Worm (Caenorhabditis elegans) whole organism, early embryonic: ENCODE results near the gene spt-4.

Experiments
- B0310.2 ChIP-seq: sonication (generic microtip); optimal IDR thresholded peaks from 2 replicates; lab custom pipeline; 2016; ENCODE audit warnings: mild to moderate bottlenecking, missing genetic modification characterization, missing compliant biosample characterization
- ceh-36 ChIP-seq: sonication (generic microtip); optimal IDR thresholded peaks from 2 replicates; lab custom pipeline; 2016; ENCODE audit warnings: missing genetic modification characterization, inconsistent platforms, missing compliant biosample characterization
- flt-1 ChIP-seq: fragments of 200-800 bp; sonication (Bioruptor generic); IDR thresholded peaks from 2 replicates; pipeline ENCODE4 v1.3.6; 2022; ENCODE audit warnings: missing genetic modification characterization, missing compliant biosample characterization
- hmbx-1 ChIP-seq: sonication (generic microtip); optimal IDR thresholded peaks from 2 replicates; lab custom pipeline; 2016; ENCODE audit warnings: mild to moderate bottlenecking, missing genetic modification characterization, missing compliant biosample characterization
- hmg-4 ChIP-seq: fragments of 200-800 bp; sonication (Bioruptor generic); optimal IDR thresholded peaks from 2 replicates; lab custom pipeline; 2018; ENCODE audit warnings: mild to moderate bottlenecking, missing genetic modification characterization, missing compliant biosample characterization
- hnd-1 ChIP-seq: sonication (generic microtip); optimal IDR thresholded peaks from 2 replicates; lab custom pipeline; 2016; ENCODE audit warnings: missing genetic modification characterization, missing compliant biosample characterization
- sea-1 ChIP-seq: fragments of 200-800 bp; sonication (Bioruptor generic); conservative IDR thresholded peaks from 2 replicates; pipeline ENCODE4 v1.3.6; 2022; ENCODE audit warnings: missing genetic modification characterization, missing compliant biosample characterization

ce11 chrIII:40580-41113, 28.9 kb downstream of the spt-4 start, which contains the start of gene col-88:
- no peak for TF ChIP-seq sea-1 (GFP tag; lab: Robert Waterston, UW)
- no peak for TF ChIP-seq B0310.2 (tag; lab: Kevin White, UChicago)
- no peak for TF ChIP-seq ceh-36 (tag; lab: Kevin White, UChicago)
- TF ChIP-seq hmbx-1 = no peak
- no peak for TF ChIP-seq flt-1 (GFP tag; lab: Robert Waterston, UW)
- no peak for TF ChIP-seq hnd-1
- TF ChIP-seq hmg-4 = no peak
